Fruit fly (Drosophila melanogaster) whole organism, adult: ENCODE data around the gene Pex1.

ENCODE experiments used
- CG12768 ChIP-seq: fragments of 200-800 bp; sonication (Bioruptor generic); optimal IDR thresholded peaks from 2 replicates; lab custom pipeline; 2017; ENCODE audit warnings: missing biosample characterization, missing genetic modification characterization, mild to moderate bottlenecking, moderate library complexity, missing genetic modification reagents
- CG14711 ChIP-seq: fragments of 200-800 bp; sonication (Bioruptor generic); optimal IDR thresholded peaks from 2 replicates; lab custom pipeline; 2018; ENCODE audit warnings: missing biosample characterization, mild to moderate bottlenecking, missing genetic modification characterization, moderate library complexity
- CG33017 ChIP-seq: fragments of 200-800 bp; sonication (Bioruptor generic); optimal IDR thresholded peaks from 2 replicates; lab custom pipeline; 2018; ENCODE audit warnings: missing biosample characterization, mild to moderate bottlenecking, missing genetic modification characterization, moderate library complexity
- CG5204 ChIP-seq: fragments of 200-800 bp; sonication (Bioruptor generic); optimal IDR thresholded peaks from 2 replicates; lab custom pipeline; 2016; ENCODE audit warnings: missing biosample characterization, missing genetic modification characterization
- CG7045 ChIP-seq: fragments of 200-800 bp; sonication (Bioruptor generic); optimal IDR thresholded peaks from 2 replicates; lab custom pipeline; 2017; ENCODE audit warnings: missing biosample characterization, mild to moderate bottlenecking, missing genetic modification characterization
- CG7101 ChIP-seq: fragments of 200-800 bp; sonication (Bioruptor generic); optimal IDR thresholded peaks from 2 replicates; lab custom pipeline; 2018; ENCODE audit warnings: missing biosample characterization, mild to moderate bottlenecking, missing genetic modification characterization, moderate library complexity
- Mnt ChIP-seq: fragments of 200-800 bp; sonication (Bioruptor generic); optimal IDR thresholded peaks from 2 replicates; lab custom pipeline; 2016; ENCODE audit warnings: missing biosample characterization, mild to moderate bottlenecking, missing genetic modification characterization
- bab1 ChIP-seq: fragments of 200-800 bp; sonication (Bioruptor generic); optimal IDR thresholded peaks from 3 replicates; lab custom pipeline; 2019; ENCODE audit warnings: missing biosample characterization, mild to moderate bottlenecking, missing genetic modification characterization, moderate library complexity
- cic ChIP-seq: fragments of 200-800 bp; sonication (Bioruptor generic); optimal IDR thresholded peaks from 2 replicates; lab custom pipeline; 2017; ENCODE audit warnings: missing biosample characterization, mild to moderate bottlenecking, missing genetic modification characterization, moderate library complexity
- cnc ChIP-seq, 2 experiments: fragments of >200 bp; optimal IDR thresholded peaks; 2 replicates each; lab custom pipeline; 2017
- kay ChIP-seq: fragments of 200-800 bp; sonication (Bioruptor generic); peaks from one replicate; lab custom pipeline; 2016; ENCODE audit warnings: missing biosample characterization, missing genetic modification characterization, borderline replicate concordance
- ovo ChIP-seq: fragments of 200-800 bp; sonication (Bioruptor generic); optimal IDR thresholded peaks from 2 replicates; lab custom pipeline; 2016; ENCODE audit warnings: missing biosample characterization, missing genetic modification characterization
- tj ChIP-seq: fragments of 200-800 bp; sonication (Bioruptor generic); optimal IDR thresholded peaks from 3 replicates; lab custom pipeline; 2017; ENCODE audit warnings: missing biosample characterization, mild to moderate bottlenecking, missing genetic modification characterization, moderate library complexity
- toe ChIP-seq: fragments of 200-800 bp; sonication (Bioruptor generic); optimal IDR thresholded peaks from 2 replicates; lab custom pipeline; 2016; ENCODE audit warnings: missing biosample characterization, missing genetic modification characterization

DNA sequence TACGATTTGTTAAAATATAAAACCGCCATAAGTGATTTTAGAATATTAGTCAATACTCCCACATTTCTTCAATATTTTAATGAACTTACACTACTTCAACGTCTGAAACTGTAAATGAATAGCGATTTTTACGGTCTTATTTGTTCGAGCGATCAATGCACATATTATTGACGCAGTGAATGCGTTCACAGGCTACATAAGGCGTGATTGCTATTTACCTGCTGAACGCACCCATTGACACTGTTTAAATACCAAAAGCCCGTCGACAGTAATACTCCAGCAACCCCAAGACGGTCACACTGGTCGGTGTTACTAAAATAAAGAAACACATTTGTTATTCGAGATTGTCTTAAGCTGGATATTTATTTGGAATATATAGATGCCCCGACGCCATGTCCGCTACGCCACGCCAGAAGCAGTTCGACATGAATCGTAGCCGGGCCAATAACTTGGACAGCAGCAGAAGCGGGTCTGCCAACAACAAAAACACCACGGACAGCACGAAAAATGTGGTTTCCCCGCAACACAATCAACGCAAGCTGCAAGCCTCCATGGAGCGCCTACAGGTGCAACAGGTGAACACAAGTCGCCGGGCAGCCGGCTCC is 20.6 kb upstream of the Pex1 start, which contains the start of gene CG6833:
- TF ChIP-seq CG7045 (GFP tag; lab: Kevin White, UChicago) (peak; percentile 30), CG14711 (tag; lab: Kevin White, UChicago) (peak; percentile 42), kay (GFP tag; lab: Kevin White, UChicago) (no peak), tj (GFP tag; lab: Kevin White, UChicago) (no peak), cic (GFP tag; lab: Kevin White, UChicago) (no peak), CG5204 (GFP tag; lab: Kevin White, UChicago) (peak; percentile 55), toe (GFP tag; lab: Kevin White, UChicago) (peak; percentile 68), ovo (GFP tag; lab: Kevin White, UChicago) (no peak), cnc (optimal IDR thresholded peaks at IDR 0.05; lab: Kevin White, UChicago) (no peak), CG12768 (peak; percentile 30), bab1 (GFP tag; lab: Kevin White, UChicago) (peak; percentile 76), CG33017 (tag; lab: Kevin White, UChicago) (no peak), Mnt (GFP tag; lab: Kevin White, UChicago) (peak; percentile 58), CG7101 (tag; lab: Kevin White, UChicago) (peak; percentile 41)
